Worm (Caenorhabditis elegans) whole organism, midembryonic: ENCODE data around the gene F01G10.10.
A peak's percentile ranks its signal among the peaks of the same experiment; 100 is the strongest.

ENCODE experiments used
- T22C8.4 ChIP-seq: fragments of 200-800 bp; sonication (Bioruptor generic); IDR thresholded peaks from 2 replicates; pipeline ENCODE4 v1.3.6; 2022; ENCODE audit warnings: missing genetic modification characterization, missing compliant biosample characterization
- cog-1 ChIP-seq: sonication (generic microtip); optimal IDR thresholded peaks from 2 replicates; lab custom pipeline; 2016; ENCODE audit warnings: missing genetic modification characterization, missing compliant biosample characterization
- flt-1 ChIP-seq: fragments of 200-800 bp; sonication (Bioruptor generic); IDR thresholded peaks from 2 replicates; pipeline ENCODE4 v1.3.6; 2022; ENCODE audit warnings: missing genetic modification characterization, missing compliant biosample characterization
- klf-2 ChIP-seq: fragments of 200-800 bp; sonication (Bioruptor generic); conservative IDR thresholded peaks from 2 replicates; pipeline ENCODE4 v1.3.6; 2022; ENCODE audit warnings: missing genetic modification reagents, missing genetic modification characterization, missing compliant biosample characterization
- med-1 ChIP-seq: sonication (generic microtip); optimal IDR thresholded peaks from 2 replicates; lab custom pipeline; 2017; ENCODE audit warnings: missing genetic modification characterization, mild to moderate bottlenecking, missing compliant biosample characterization, antibody characterized with exemption, missing genetic modification reagents; ENCODE audit not compliant: insufficient read depth
- ref-1 ChIP-seq: fragments of 200-800 bp; sonication (Bioruptor generic); conservative IDR thresholded peaks from 2 replicates; pipeline ENCODE4 v1.3.6; 2022; ENCODE audit warnings: missing genetic modification reagents, missing genetic modification characterization, missing compliant biosample characterization
- tab-1 ChIP-seq: fragments of 200-800 bp; sonication (Bioruptor generic); IDR thresholded peaks from 2 replicates; pipeline ENCODE4 v1.3.6; 2022; ENCODE audit warnings: missing genetic modification characterization, missing compliant biosample characterization
- ztf-23 ChIP-seq: fragments of 200-800 bp; sonication (Bioruptor generic); IDR thresholded peaks from 2 replicates; pipeline ENCODE4 v1.3.6; 2022; ENCODE audit warnings: missing genetic modification reagents, missing genetic modification characterization, missing compliant biosample characterization
- ztf-29 ChIP-seq: fragments of 200-800 bp; sonication (Bioruptor generic); IDR thresholded peaks from 2 replicates; pipeline ENCODE4 v1.3.6; 2022; ENCODE audit warnings: missing genetic modification reagents, missing genetic modification characterization, missing compliant biosample characterization

Gene F01G10.10

ce11 chrIV:10222122-10222589, 23.8 kb upstream of the F01G10.10 start, which contains the start of gene C24F3.2:
Gene C24F3.2, plus strand, starts transcription at chrIV:10222539.
- no peak for TF ChIP-seq ztf-23
- TF ChIP-seq flt-1, result no peak
- TF ChIP-seq cog-1 (tag; lab: Kevin White, UChicago), result peak; percentile 58
- TF ChIP-seq ztf-29, result 0 out of 2 replicates have a peak, but pooled peaks have one; percentile 44

- TF ChIP-seq ztf-29 (no peak), klf-2 (GFP tag; lab: Robert Waterston, UW) (no peak), ref-1 (GFP tag; lab: Robert Waterston, UW) (no peak), flt-1 (no peak), med-1 (GFP tag; lab: Kevin White, UChicago) (no peak), tab-1 (GFP tag; lab: Robert Waterston, UW) (no peak), cog-1 (tag; lab: Kevin White, UChicago) (no peak), ztf-23 (no peak), T22C8.4 (GFP tag; lab: Robert Waterston, UW) (no peak)
These were observed 22.2 kb upstream of the F01G10.10 start, which contains the start of gene nas-12 for ce11 chrIV:10223723-10224122. Gene nas-12, plus strand, starts transcription at chrIV:10224023.

- no peak for TF ChIP-seq med-1 (GFP tag; lab: Kevin White, UChicago)
- no peak for TF ChIP-seq flt-1
- no peak for TF ChIP-seq ref-1 (GFP tag; lab: Robert Waterston, UW)
- TF ChIP-seq tab-1 (GFP tag; lab: Robert Waterston, UW), result no peak
- TF ChIP-seq cog-1 (tag; lab: Kevin White, UChicago), result no peak
These were observed 18.4 kb upstream of the F01G10.10 start, which contains the start of gene F01G10.6 for ce11 chrIV:10227534-10227933. Gene F01G10.6, minus strand, starts transcription at chrIV:10227634.

- TF ChIP-seq ztf-29, result no peak
- no peak for TF ChIP-seq med-1 (GFP tag; lab: Kevin White, UChicago)
- no peak for TF ChIP-seq ref-1 (GFP tag; lab: Robert Waterston, UW)
- TF ChIP-seq klf-2 (GFP tag; lab: Robert Waterston, UW), result no peak
- no peak for TF ChIP-seq ztf-23
- no peak for TF ChIP-seq cog-1 (tag; lab: Kevin White, UChicago)
- no peak for TF ChIP-seq flt-1
- TF ChIP-seq T22C8.4 (GFP tag; lab: Robert Waterston, UW), result no peak
These were observed 15.0 kb upstream of the F01G10.10 start, which contains the start of gene F01G10.5 for ce11 chrIV:10230971-10231370. Gene F01G10.5, minus strand, starts transcription at chrIV:10231071.

ce11 chrIV:10232456-10232855, 13.5 kb upstream of the F01G10.10 start, which contains the start of gene F01G10.4:
Gene F01G10.4, minus strand, starts transcription at chrIV:10232556.
- TF ChIP-seq ztf-29 (no peak), ref-1 (GFP tag; lab: Robert Waterston, UW) (no peak), T22C8.4 (GFP tag; lab: Robert Waterston, UW) (no peak)

ce11 chrIV:10235279-10235829, 10.6 kb upstream of the F01G10.10 start, which contains the start of gene ech-9:
Gene ech-9, minus strand, starts transcription at chrIV:10235329.
- no peak for TF ChIP-seq ztf-29
- TF ChIP-seq T22C8.4 (GFP tag; lab: Robert Waterston, UW), result no peak
- TF ChIP-seq cog-1 (tag; lab: Kevin White, UChicago), result no peak
- TF ChIP-seq flt-1, result no peak
- TF ChIP-seq ztf-23, result no peak
- no peak for TF ChIP-seq med-1 (GFP tag; lab: Kevin White, UChicago)
- no peak for TF ChIP-seq tab-1 (GFP tag; lab: Robert Waterston, UW)
- no peak for TF ChIP-seq klf-2 (GFP tag; lab: Robert Waterston, UW)
- no peak for TF ChIP-seq ref-1 (GFP tag; lab: Robert Waterston, UW)

ce11 chrIV:10236106-10236505, 9.9 kb upstream of the F01G10.10 start:
- TF ChIP-seq ref-1 (GFP tag; lab: Robert Waterston, UW) (no peak), ztf-23 (no peak), ztf-29 (no peak), med-1 (GFP tag; lab: Kevin White, UChicago) (no peak), flt-1 (no peak), T22C8.4 (GFP tag; lab: Robert Waterston, UW) (no peak), cog-1 (tag; lab: Kevin White, UChicago) (no peak), tab-1 (GFP tag; lab: Robert Waterston, UW) (no peak), klf-2 (GFP tag; lab: Robert Waterston, UW) (no peak)

- TF ChIP-seq T22C8.4 (GFP tag; lab: Robert Waterston, UW), result no peak
These were observed 6.9 kb upstream of the F01G10.10 start, which contains the start of gene ech-8 for ce11 chrIV:10239045-10239444. Gene ech-8, minus strand, starts transcription at chrIV:10239176.

- no peak for TF ChIP-seq klf-2 (GFP tag; lab: Robert Waterston, UW)
- TF ChIP-seq T22C8.4 (GFP tag; lab: Robert Waterston, UW), result no peak
- TF ChIP-seq flt-1, result no peak
- TF ChIP-seq tab-1 (GFP tag; lab: Robert Waterston, UW), result no peak
- TF ChIP-seq ztf-23, result no peak
- TF ChIP-seq med-1 (GFP tag; lab: Kevin White, UChicago), result no peak
- no peak for TF ChIP-seq ztf-29
- no peak for TF ChIP-seq cog-1 (tag; lab: Kevin White, UChicago)
- no peak for TF ChIP-seq ref-1 (GFP tag; lab: Robert Waterston, UW)
These were observed 4.3 kb upstream of the F01G10.10 start, which contains the start of gene lipl-7 for ce11 chrIV:10241659-10242058. Gene lipl-7, minus strand, starts transcription at chrIV:10241823.

- no peak for TF ChIP-seq klf-2 (GFP tag; lab: Robert Waterston, UW)
- no peak for TF ChIP-seq med-1 (GFP tag; lab: Kevin White, UChicago)
- no peak for TF ChIP-seq ref-1 (GFP tag; lab: Robert Waterston, UW)
- TF ChIP-seq cog-1 (tag; lab: Kevin White, UChicago), result no peak
- no peak for TF ChIP-seq T22C8.4 (GFP tag; lab: Robert Waterston, UW)
- no peak for TF ChIP-seq flt-1
- no peak for TF ChIP-seq ztf-23
- TF ChIP-seq tab-1 (GFP tag; lab: Robert Waterston, UW), result no peak
- TF ChIP-seq ztf-29, result no peak
These were observed 3.4 kb upstream of the F01G10.10 start for ce11 chrIV:10242458-10243123.
